Fruit fly (Drosophila melanogaster): Measurements from ENCODE around the gene Sgs8.
A peak's percentile ranks its signal among the peaks of the same experiment; 100 is the strongest.

The Sgs8 gene

dm6 chr3L:11491874-11492268 lies 17.3 kb downstream of the Sgs8 start (continued):
- TF ChIP-seq phol (tag; optimal IDR thresholded peaks at IDR 0.05): no peak
- TF ChIP-seq CG4707 (GFP tag; optimal IDR thresholded peaks at IDR 0.05): peak; percentile 30
- TF ChIP-seq CG8359 (GFP tag; optimal IDR thresholded peaks at IDR 0.05; ENCODE audit: borderline replicate concordance): peak; percentile 15

dm6 chr3L:11491222-11491873 lies 17.8 kb downstream of the Sgs8 start:
- TF ChIP-seq YL-1 (GFP tag; optimal IDR thresholded peaks at IDR 0.05) (no peak), CG12299 (tag; optimal IDR thresholded peaks at IDR 0.05) (peak; percentile 9), ftz-f1 (GFP tag; optimal IDR thresholded peaks at IDR 0.05) (peak; percentile 39), chn (GFP tag; optimal IDR thresholded peaks at IDR 0.05) (peak; percentile 15), usp (GFP tag; optimal IDR thresholded peaks at IDR 0.05) (no peak), CG6689 (GFP tag; IDR thresholded peaks at IDR 0.05) (peak; percentile 56; the same call in 1 of the 2 replicates), Elba2 (GFP tag; optimal IDR thresholded peaks at IDR 0.05) (no peak), insv (GFP tag; optimal IDR thresholded peaks at IDR 0.05) (no peak), CG7963 (GFP tag; IDR thresholded peaks at IDR 0.05; ENCODE audit: partially characterized antibody) (no peak), CG12659 (GFP tag; optimal IDR thresholded peaks at IDR 0.05) (peak; percentile 64), vvl (GFP tag; IDR thresholded peaks at IDR 0.05) (peak; percentile 60), tna (GFP tag; IDR thresholded peaks at IDR 0.05; ENCODE audit: partially characterized antibody) (no peak), sens-2 (GFP tag; IDR thresholded peaks at IDR 0.05) (no peak), Sox100B (GFP tag; optimal IDR thresholded peaks at IDR 0.05) (no peak), CG6813 (GFP tag; optimal IDR thresholded peaks at IDR 0.05) (peak; percentile 23), Hr39 (optimal IDR thresholded peaks at IDR 0.05) (no peak), CG10654 (GFP tag; optimal IDR thresholded peaks at IDR 0.05) (peak; percentile 12), Abd-B (GFP tag; optimal IDR thresholded peaks at IDR 0.05) (peak; percentile 37), unc-4 (GFP tag; IDR thresholded peaks at IDR 0.05; ENCODE audit: partially characterized antibody) (no peak), eyg (GFP tag; optimal IDR thresholded peaks at IDR 0.05) (peak; percentile 42), HmgZ (tag; optimal IDR thresholded peaks at IDR 0.05) (peak; percentile 60), CG2129 (GFP tag; IDR thresholded peaks at IDR 0.05; ENCODE audit: partially characterized antibody) (no peak), CG6175 (GFP tag; IDR thresholded peaks at IDR 0.05) (no peak), Pdp1 (GFP tag; optimal IDR thresholded peaks at IDR 0.05) (peak; percentile 33 to 50), ro (GFP tag; IDR thresholded peaks at IDR 0.05) (no peak), exex (tag; optimal IDR thresholded peaks at IDR 0.05) (no peak), gfzf (GFP tag; optimal IDR thresholded peaks at IDR 0.05) (no peak), CG3407 (GFP tag; optimal IDR thresholded peaks at IDR 0.05) (no peak), CG2202 (tag; optimal IDR thresholded peaks at IDR 0.05) (no peak), Xrp1 (GFP tag; IDR thresholded peaks at IDR 0.05) (peak; percentile 76), CG5180 (GFP tag; optimal IDR thresholded peaks at IDR 0.05) (peak; percentile 3), br (optimal IDR thresholded peaks at IDR 0.05) (no peak), D19B (GFP tag; optimal IDR thresholded peaks at IDR 0.05) (peak; percentile 51), Hsf (GFP tag; optimal IDR thresholded peaks at IDR 0.05) (peak; percentile 43), odd (GFP tag; optimal IDR thresholded peaks at IDR 0.05) (no peak), bigmax (GFP tag; optimal IDR thresholded peaks at IDR 0.05) (no peak), CG14965 (GFP tag; optimal IDR thresholded peaks at IDR 0.05; ENCODE audit: borderline replicate concordance) (no peak), Stat92E (GFP tag; optimal IDR thresholded peaks at IDR 0.05) (peak in 1 of 3 experiments; percentile 27), ase (GFP tag; IDR thresholded peaks at IDR 0.05) (peak; percentile 46; the same call in 1 of the 3 replicates), CG1832 (GFP tag; optimal IDR thresholded peaks at IDR 0.05) (peak; percentile 21), Dll (GFP tag; IDR thresholded peaks at IDR 0.05; ENCODE audit: partially characterized antibody) (no peak), crol (GFP tag; IDR thresholded peaks at IDR 0.05) (peak; percentile 25; the same call in 1 of the 2 replicates), crc (GFP tag; optimal IDR thresholded peaks at IDR 0.05) (no peak), amos (GFP tag; IDR thresholded peaks at IDR 0.05; ENCODE audit: partially characterized antibody) (no peak), CG2889 (GFP tag; IDR thresholded peaks at IDR 0.05) (no peak)
